Worm (Caenorhabditis elegans): ENCODE measurements around the gene vab-19.

The vab-19 gene

DNA sequence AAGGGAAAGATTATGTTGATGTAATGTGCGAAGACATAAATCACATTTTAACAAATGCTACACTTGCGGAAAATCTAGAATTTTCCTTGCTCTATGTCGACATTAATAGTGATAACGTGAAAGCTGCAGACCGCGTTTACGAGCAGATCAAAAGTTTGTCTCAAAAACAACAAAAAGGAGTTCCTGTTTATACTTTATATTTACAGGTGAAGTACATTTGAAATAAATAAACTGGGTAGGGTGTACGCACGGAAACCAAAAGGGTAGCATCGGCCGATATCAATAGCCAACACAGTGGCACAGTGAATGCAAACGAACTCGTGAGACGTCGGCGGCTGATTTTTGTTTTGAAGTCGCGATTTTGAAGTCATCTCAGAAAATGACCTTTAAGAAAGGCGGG, 20.7 kb upstream of the vab-19 start:
- no peak for TF ChIP-seq scrt-1 (GFP tag; IDR thresholded peaks at IDR 0.05)
- TF ChIP-seq ceh-36 (tag; optimal IDR thresholded peaks at IDR 0.05), result no peak
- no peak for TF ChIP-seq sea-1 (GFP tag; conservative IDR thresholded peaks at IDR 0.05)
- TF ChIP-seq tbx-37 (GFP tag; conservative IDR thresholded peaks at IDR 0.05), result no peak
- no peak for TF ChIP-seq ets-7 (tag; optimal IDR thresholded peaks at IDR 0.05)
- no peak for TF ChIP-seq hnd-1 (tag; optimal IDR thresholded peaks at IDR 0.05)
- TF ChIP-seq ceh-13 (GFP tag; optimal IDR thresholded peaks at IDR 0.05), result no peak
- no peak for TF ChIP-seq pes-1 (GFP tag; IDR thresholded peaks at IDR 0.05)
- no peak for TF ChIP-seq tra-4 (tag; optimal IDR thresholded peaks at IDR 0.05)
- no peak for TF ChIP-seq flt-1 (GFP tag; IDR thresholded peaks at IDR 0.05)
- TF ChIP-seq aly-1 (tag; optimal IDR thresholded peaks at IDR 0.05), result no peak
- TF ChIP-seq hmbx-1 (tag; optimal IDR thresholded peaks at IDR 0.05), result no peak
- TF ChIP-seq hmg-4 (GFP tag; optimal IDR thresholded peaks at IDR 0.05), result no peak
- TF ChIP-seq F13C5.2 (tag; optimal IDR thresholded peaks at IDR 0.05), result no peak
- TF ChIP-seq ama-1 (optimal IDR thresholded peaks at IDR 0.05), result no peak
- no peak for TF ChIP-seq tbx-11 (GFP tag; IDR thresholded peaks at IDR 0.05)
- TF ChIP-seq B0310.2 (tag; optimal IDR thresholded peaks at IDR 0.05), result no peak

- TF ChIP-seq hnd-1 (tag; optimal IDR thresholded peaks at IDR 0.05), result no peak
- TF ChIP-seq flt-1 (GFP tag; IDR thresholded peaks at IDR 0.05), result no peak
- TF ChIP-seq tbx-11 (GFP tag; IDR thresholded peaks at IDR 0.05), result no peak
- TF ChIP-seq aly-1 (tag; optimal IDR thresholded peaks at IDR 0.05), result no peak
- no peak for TF ChIP-seq hmbx-1 (tag; optimal IDR thresholded peaks at IDR 0.05)
- TF ChIP-seq tbx-37 (GFP tag; conservative IDR thresholded peaks at IDR 0.05), result no peak
- no peak for TF ChIP-seq ama-1 (optimal IDR thresholded peaks at IDR 0.05)
Observed at ce11 chrII:2431972-2432371, 11.1 kb upstream of the vab-19 start, which contains the start of gene ceh-86. ceh-86 (minus strand) TSS chrII:2432072.

DNA sequence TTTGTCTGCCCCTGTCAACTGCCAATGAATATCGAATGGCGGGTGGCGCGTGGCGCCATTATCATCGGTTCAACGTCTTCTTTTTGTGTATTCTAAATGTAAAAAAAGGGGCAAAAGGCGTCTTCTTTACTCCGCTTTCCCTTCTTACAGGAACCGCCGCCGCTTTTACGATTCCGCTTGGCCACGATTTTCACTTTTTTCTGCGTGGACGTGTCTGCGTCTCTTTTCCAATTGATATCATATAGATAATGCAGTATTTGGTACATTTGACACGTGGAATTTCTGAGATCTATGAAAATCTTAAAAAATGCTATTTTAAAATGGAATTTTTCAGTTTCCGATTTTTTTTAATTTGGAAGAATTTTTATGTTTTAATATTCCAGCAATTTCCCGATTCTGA, 7.5 kb upstream of the vab-19 start:
- TF ChIP-seq sea-1 (GFP tag; conservative IDR thresholded peaks at IDR 0.05) (no peak), tra-4 (tag; optimal IDR thresholded peaks at IDR 0.05) (no peak), tbx-37 (GFP tag; conservative IDR thresholded peaks at IDR 0.05) (no peak), B0310.2 (tag; optimal IDR thresholded peaks at IDR 0.05) (no peak), tbx-11 (GFP tag; IDR thresholded peaks at IDR 0.05) (no peak), ceh-13 (GFP tag; optimal IDR thresholded peaks at IDR 0.05) (no peak)

DNA sequence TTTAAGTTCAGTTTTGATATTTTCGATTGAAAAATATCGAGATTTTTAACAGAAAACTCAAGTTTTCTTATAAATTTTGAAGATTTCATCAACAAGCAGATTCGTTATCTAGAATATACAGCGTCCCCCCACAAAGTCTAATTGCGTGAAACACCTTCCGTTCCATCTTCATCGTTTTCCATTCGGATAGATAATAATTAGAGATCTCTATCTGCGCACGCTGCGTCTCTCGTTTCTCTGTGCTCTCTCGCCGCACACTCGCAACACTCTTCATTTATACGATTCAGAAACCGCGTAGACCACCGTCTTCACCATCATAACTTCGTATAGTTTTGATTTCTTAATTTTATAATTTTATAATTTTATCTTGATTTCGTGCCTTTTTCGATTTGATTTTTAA, 6.3 kb upstream of the vab-19 start:
- no peak for TF ChIP-seq tbx-37 (GFP tag; conservative IDR thresholded peaks at IDR 0.05)
- no peak for TF ChIP-seq tra-4 (tag; optimal IDR thresholded peaks at IDR 0.05)
- no peak for TF ChIP-seq aly-1 (tag; optimal IDR thresholded peaks at IDR 0.05)
- no peak for TF ChIP-seq flt-1 (GFP tag; IDR thresholded peaks at IDR 0.05)
- TF ChIP-seq pes-1 (GFP tag; IDR thresholded peaks at IDR 0.05), result no peak
- no peak for TF ChIP-seq scrt-1 (GFP tag; IDR thresholded peaks at IDR 0.05)
- no peak for TF ChIP-seq sea-1 (GFP tag; conservative IDR thresholded peaks at IDR 0.05)
- no peak for TF ChIP-seq hmbx-1 (tag; optimal IDR thresholded peaks at IDR 0.05)
- no peak for TF ChIP-seq hnd-1 (tag; optimal IDR thresholded peaks at IDR 0.05)
- TF ChIP-seq ets-7 (tag; optimal IDR thresholded peaks at IDR 0.05), result no peak
- no peak for TF ChIP-seq F13C5.2 (tag; optimal IDR thresholded peaks at IDR 0.05)
- TF ChIP-seq ceh-13 (GFP tag; optimal IDR thresholded peaks at IDR 0.05), result no peak
- TF ChIP-seq tbx-11 (GFP tag; IDR thresholded peaks at IDR 0.05), result no peak
- TF ChIP-seq ama-1 (optimal IDR thresholded peaks at IDR 0.05), result no peak
- TF ChIP-seq ceh-36 (tag; optimal IDR thresholded peaks at IDR 0.05), result no peak
- no peak for TF ChIP-seq hmg-4 (GFP tag; optimal IDR thresholded peaks at IDR 0.05)
- TF ChIP-seq B0310.2 (tag; optimal IDR thresholded peaks at IDR 0.05), result no peak

- TF ChIP-seq ets-7 (tag; optimal IDR thresholded peaks at IDR 0.05), result no peak
- TF ChIP-seq pes-1 (GFP tag; IDR thresholded peaks at IDR 0.05), result no peak
- no peak for TF ChIP-seq tbx-11 (GFP tag; IDR thresholded peaks at IDR 0.05)
- no peak for TF ChIP-seq ceh-36 (tag; optimal IDR thresholded peaks at IDR 0.05)
Observed at ce11 chrII:2438180-2438579, 4.9 kb upstream of the vab-19 start.

DNA sequence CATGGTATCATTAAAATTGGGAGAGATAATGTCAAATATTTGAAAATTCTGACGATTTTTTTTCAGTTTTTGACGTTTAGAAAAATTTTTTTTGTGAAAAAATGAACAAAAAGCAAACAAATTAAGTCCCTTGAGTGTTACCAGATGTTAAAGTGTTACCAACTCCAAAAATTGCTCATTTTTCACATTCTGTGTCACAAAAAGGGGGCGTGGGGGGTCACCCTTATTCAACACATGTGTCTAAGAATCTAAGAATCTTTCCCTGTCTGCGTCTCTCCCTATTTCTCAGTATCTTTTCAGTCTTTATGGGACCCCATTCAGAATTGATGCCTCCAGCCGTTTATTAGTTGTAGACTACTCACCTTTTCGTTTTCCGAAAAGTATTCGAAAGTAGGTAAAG, 4.1 kb upstream of the vab-19 start:
- no peak for TF ChIP-seq tbx-11 (GFP tag; IDR thresholded peaks at IDR 0.05)
- TF ChIP-seq ceh-36 (tag; optimal IDR thresholded peaks at IDR 0.05), result no peak
- TF ChIP-seq F13C5.2 (tag; optimal IDR thresholded peaks at IDR 0.05), result no peak
- no peak for TF ChIP-seq tra-4 (tag; optimal IDR thresholded peaks at IDR 0.05)
- TF ChIP-seq scrt-1 (GFP tag; IDR thresholded peaks at IDR 0.05), result no peak
- no peak for TF ChIP-seq B0310.2 (tag; optimal IDR thresholded peaks at IDR 0.05)

ce11 chrII:2440312-2440711, 2.8 kb upstream of the vab-19 start:
- TF ChIP-seq ceh-13 (GFP tag; optimal IDR thresholded peaks at IDR 0.05), result no peak
- TF ChIP-seq hmbx-1 (tag; optimal IDR thresholded peaks at IDR 0.05), result no peak
- TF ChIP-seq tbx-37 (GFP tag; conservative IDR thresholded peaks at IDR 0.05), result no peak
- no peak for TF ChIP-seq tra-4 (tag; optimal IDR thresholded peaks at IDR 0.05)
- no peak for TF ChIP-seq ama-1 (optimal IDR thresholded peaks at IDR 0.05)
- TF ChIP-seq hnd-1 (tag; optimal IDR thresholded peaks at IDR 0.05), result no peak
- no peak for TF ChIP-seq hmg-4 (GFP tag; optimal IDR thresholded peaks at IDR 0.05)
- no peak for TF ChIP-seq B0310.2 (tag; optimal IDR thresholded peaks at IDR 0.05)
- TF ChIP-seq aly-1 (tag; optimal IDR thresholded peaks at IDR 0.05), result no peak
- TF ChIP-seq F13C5.2 (tag; optimal IDR thresholded peaks at IDR 0.05), result no peak
- TF ChIP-seq sea-1 (GFP tag; conservative IDR thresholded peaks at IDR 0.05), result no peak
- no peak for TF ChIP-seq scrt-1 (GFP tag; IDR thresholded peaks at IDR 0.05)
- TF ChIP-seq flt-1 (GFP tag; IDR thresholded peaks at IDR 0.05), result no peak
- no peak for TF ChIP-seq tbx-11 (GFP tag; IDR thresholded peaks at IDR 0.05)

DNA sequence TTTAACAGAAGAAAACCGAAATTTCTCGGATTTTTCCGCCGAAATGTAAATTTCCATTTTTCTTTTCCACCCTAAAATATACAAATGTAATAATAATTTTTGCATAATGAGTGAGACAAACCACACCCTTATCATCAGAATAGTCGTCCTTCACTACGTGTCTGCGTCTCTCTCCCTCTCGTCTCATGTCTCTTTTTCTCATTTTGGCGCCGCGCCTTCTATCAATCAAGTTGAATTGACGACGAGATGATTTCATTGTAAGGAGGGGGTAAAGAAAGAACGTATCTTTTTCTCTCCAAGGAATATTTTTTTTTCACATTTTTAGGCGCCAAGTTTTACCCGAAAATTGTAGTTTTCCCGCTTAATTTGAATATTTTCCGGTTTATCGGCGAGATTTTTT, 836 bp upstream of the vab-19 start:
- no peak for TF ChIP-seq B0310.2 (tag; optimal IDR thresholded peaks at IDR 0.05)
- TF ChIP-seq ama-1 (optimal IDR thresholded peaks at IDR 0.05), result no peak
- TF ChIP-seq tbx-11 (GFP tag; IDR thresholded peaks at IDR 0.05), result no peak
- no peak for TF ChIP-seq ets-7 (tag; optimal IDR thresholded peaks at IDR 0.05)
- no peak for TF ChIP-seq hmbx-1 (tag; optimal IDR thresholded peaks at IDR 0.05)
